Worm (Caenorhabditis elegans) whole organism, late embryonic: ENCODE results near the gene C28C12.12.

Source experiments
- ceh-34 ChIP-seq: sonication (generic microtip); optimal IDR thresholded peaks from 2 replicates; lab custom pipeline; 2016; ENCODE audit warnings: mild to moderate bottlenecking, missing genetic modification characterization, missing compliant biosample characterization
- ceh-45 ChIP-seq: fragments of 200-800 bp; sonication (Bioruptor generic); IDR thresholded peaks from 2 replicates; pipeline ENCODE4 v1.3.6; 2022; ENCODE audit warnings: missing genetic modification reagents, missing genetic modification characterization, missing compliant biosample characterization
- che-1 ChIP-seq: sonication (generic microtip); optimal IDR thresholded peaks from 2 replicates; lab custom pipeline; 2016; ENCODE audit warnings: mild to moderate bottlenecking, missing genetic modification characterization, missing compliant biosample characterization
- dmd-4 ChIP-seq: sonication (generic microtip); optimal IDR thresholded peaks from 2 replicates; lab custom pipeline; 2016; ENCODE audit warnings: borderline replicate concordance, missing genetic modification characterization, missing compliant biosample characterization
- elt-2 ChIP-seq: sonication (generic microtip); optimal IDR thresholded peaks from 2 replicates; lab custom pipeline; 2016; ENCODE audit warnings: missing genetic modification reagents, missing genetic modification characterization, missing compliant biosample characterization
- pha-2 ChIP-seq: sonication (generic microtip); optimal IDR thresholded peaks from 2 replicates; lab custom pipeline; 2017; ENCODE audit warnings: mild to moderate bottlenecking, missing genetic modification characterization, missing compliant biosample characterization
- sox-4 ChIP-seq: sonication (generic microtip); optimal IDR thresholded peaks from 2 replicates; lab custom pipeline; 2017; ENCODE audit warnings: mild to moderate bottlenecking, missing genetic modification characterization, inconsistent platforms, missing compliant biosample characterization
- syd-9 ChIP-seq: sonication (generic microtip); optimal IDR thresholded peaks from 2 replicates; lab custom pipeline; 2016; ENCODE audit warnings: mild to moderate bottlenecking, missing genetic modification characterization, moderate library complexity, missing compliant biosample characterization
- tbx-2 ChIP-seq: sonication (generic microtip); optimal IDR thresholded peaks from 2 replicates; lab custom pipeline; 2016; ENCODE audit warnings: missing genetic modification characterization, missing compliant biosample characterization
- unc-86 ChIP-seq: sonication (generic microtip); optimal IDR thresholded peaks from 2 replicates; lab custom pipeline; 2016; ENCODE audit warnings: missing genetic modification characterization, missing compliant biosample characterization

DNA sequence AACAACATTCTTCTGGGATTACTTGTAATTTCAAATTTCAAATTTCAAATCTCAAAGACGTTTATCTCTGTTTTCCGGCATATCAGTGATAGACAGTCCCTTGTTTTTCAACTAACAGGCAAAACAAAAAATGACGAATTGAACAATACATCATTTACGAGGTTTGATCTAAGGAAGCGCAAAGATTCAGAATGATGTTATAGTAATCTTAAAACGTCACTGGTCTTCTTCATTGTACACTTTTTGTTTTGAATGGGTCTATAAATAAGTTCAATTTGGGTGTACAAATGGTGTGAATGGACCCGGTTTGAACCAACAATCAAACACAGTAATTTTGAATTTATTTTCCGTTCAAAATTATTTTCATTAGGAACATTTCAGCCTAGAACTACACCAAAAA is 27.8 kb upstream of the C28C12.12 start:
- TF ChIP-seq ceh-34 (no peak), sox-4 (tag; lab: Kevin White, UChicago) (no peak), pha-2 (no peak), unc-86 (tag; lab: Kevin White, UChicago) (no peak), syd-9 (tag; lab: Kevin White, UChicago) (no peak), elt-2 (no peak), tbx-2 (tag; lab: Kevin White, UChicago) (no peak), che-1 (tag; lab: Kevin White, UChicago) (no peak), dmd-4 (tag; lab: Kevin White, UChicago) (no peak), ceh-45 (no peak)
